Worm (Caenorhabditis elegans) whole organism, mixed stage, embryonic: Measurements from ENCODE around the gene flcn-1.

ENCODE experiments used
- elt-1 ChIP-seq: sonication (generic microtip); optimal IDR thresholded peaks from 2 replicates; lab custom pipeline; 2017; ENCODE audit warnings: missing genetic modification characterization, mild to moderate bottlenecking, missing compliant biosample characterization, antibody characterized with exemption, moderate library complexity, borderline replicate concordance; ENCODE audit not compliant: insufficient read depth
- elt-3 ChIP-seq: fragments of 150-350 bp; optimal IDR thresholded peaks from 2 replicates; lab custom pipeline; 2014; ENCODE audit warnings: missing biosample characterization, missing genetic modification characterization
- ham-2 ChIP-seq: fragments of 200-800 bp; sonication (Bioruptor generic); optimal IDR thresholded peaks from 2 replicates; lab custom pipeline; 2018; ENCODE audit warnings: mild to moderate bottlenecking, missing genetic modification characterization, missing compliant biosample characterization
- lin-32 ChIP-seq: fragments of 200-800 bp; sonication (Bioruptor generic); optimal IDR thresholded peaks from 2 replicates; lab custom pipeline; 2018; ENCODE audit warnings: mild to moderate bottlenecking, missing genetic modification characterization, missing compliant biosample characterization
- lsy-2 ChIP-seq: fragments of 150-350 bp; optimal IDR thresholded peaks from 2 replicates; lab custom pipeline; 2014; ENCODE audit warnings: missing biosample characterization, missing genetic modification characterization
- mab-5 ChIP-seq: fragments of 150-350 bp; optimal IDR thresholded peaks from 2 replicates; lab custom pipeline; 2014; ENCODE audit warnings: missing biosample characterization, missing genetic modification characterization
- mls-2 ChIP-seq: sonication (generic microtip); optimal IDR thresholded peaks from 2 replicates; lab custom pipeline; 2016; ENCODE audit warnings: mild to moderate bottlenecking, missing genetic modification characterization, moderate library complexity, missing compliant biosample characterization
- nhr-12 ChIP-seq: fragments of 150-350 bp; optimal IDR thresholded peaks from 2 replicates; lab custom pipeline; 2014; ENCODE audit warnings: missing biosample characterization, missing genetic modification characterization
- nhr-237 ChIP-seq: fragments of 150-350 bp; optimal IDR thresholded peaks from 2 replicates; lab custom pipeline; 2014; ENCODE audit warnings: missing biosample characterization, missing genetic modification characterization
- nhr-28 ChIP-seq: fragments of 150-350 bp; optimal IDR thresholded peaks from 2 replicates; lab custom pipeline; 2014; ENCODE audit warnings: missing biosample characterization, missing genetic modification characterization
- unc-120 ChIP-seq: sonication (generic microtip); optimal IDR thresholded peaks from 2 replicates; lab custom pipeline; 2017; ENCODE audit warnings: missing genetic modification characterization, missing compliant biosample characterization; ENCODE audit not compliant: poor library complexity, severe bottlenecking
- unc-62 ChIP-seq: fragments of 150-350 bp; optimal IDR thresholded peaks from 2 replicates; lab custom pipeline; 2014; ENCODE audit warnings: missing biosample characterization, missing genetic modification reagents, missing genetic modification characterization

DNA sequence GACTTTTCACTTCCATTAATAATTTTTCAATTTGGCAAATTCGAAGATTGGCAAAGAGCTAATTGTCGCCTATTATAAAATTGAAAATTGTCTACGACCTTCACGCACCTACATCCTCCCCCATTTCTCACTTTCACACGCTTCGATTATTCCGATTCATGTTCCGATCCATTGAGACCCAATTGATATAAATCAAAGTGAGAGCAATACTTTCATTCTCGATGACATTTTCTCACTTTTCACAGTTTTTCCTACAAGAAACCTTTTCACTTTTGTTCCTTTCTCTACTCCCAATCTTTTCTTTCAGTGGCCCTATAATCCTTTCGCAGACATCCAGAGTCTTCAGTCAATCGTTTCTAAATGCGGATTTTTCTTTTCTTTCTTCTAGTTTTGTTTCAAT is 51.1 kb downstream of the flcn-1 start, which contains the start of gene C15F1.2:
- TF ChIP-seq elt-3 (tag; lab: Kevin White, UChicago) (no peak), nhr-237 (tag; lab: Kevin White, UChicago) (no peak), ham-2 (GFP tag; lab: Kevin White, UChicago) (no peak), unc-62 (GFP tag; lab: Kevin White, UChicago) (no peak), unc-120 (tag; lab: Kevin White, UChicago) (no peak), nhr-28 (no peak), mab-5 (tag; lab: Kevin White, UChicago) (no peak), lsy-2 (no peak), mls-2 (tag; lab: Kevin White, UChicago) (no peak), elt-1 (tag; lab: Kevin White, UChicago) (no peak), nhr-12 (tag; lab: Kevin White, UChicago) (no peak), lin-32 (GFP tag; lab: Kevin White, UChicago) (no peak)
